Worm (Caenorhabditis elegans) whole organism, early embryonic: Measurements from ENCODE around the gene W03F9.4.

Experiments
- B0310.2 ChIP-seq: sonication (generic microtip); optimal IDR thresholded peaks from 2 replicates; lab custom pipeline; 2016; ENCODE audit warnings: mild to moderate bottlenecking, missing genetic modification characterization, missing compliant biosample characterization
- F13C5.2 ChIP-seq: sonication (generic microtip); optimal IDR thresholded peaks from 2 replicates; lab custom pipeline; 2017; ENCODE audit warnings: mild to moderate bottlenecking, missing genetic modification characterization, inconsistent platforms, missing compliant biosample characterization
- aly-1 ChIP-seq: sonication (generic microtip); optimal IDR thresholded peaks from 2 replicates; lab custom pipeline; 2016; ENCODE audit warnings: missing genetic modification characterization, missing compliant biosample characterization
- ama-1 ChIP-seq: fragments of 150-350 bp; optimal IDR thresholded peaks from 2 replicates; lab custom pipeline; 2014
- ceh-13 ChIP-seq: fragments of 200-800 bp; sonication (Bioruptor generic); optimal IDR thresholded peaks from 2 replicates; lab custom pipeline; 2018; ENCODE audit warnings: mild to moderate bottlenecking, missing genetic modification characterization, missing compliant biosample characterization
- ceh-36 ChIP-seq: sonication (generic microtip); optimal IDR thresholded peaks from 2 replicates; lab custom pipeline; 2016; ENCODE audit warnings: missing genetic modification characterization, inconsistent platforms, missing compliant biosample characterization
- ets-7 ChIP-seq: sonication (generic microtip); optimal IDR thresholded peaks from 2 replicates; lab custom pipeline; 2016; ENCODE audit warnings: missing genotype, missing genetic modification characterization, missing compliant biosample characterization
- flt-1 ChIP-seq: fragments of 200-800 bp; sonication (Bioruptor generic); IDR thresholded peaks from 2 replicates; pipeline ENCODE4 v1.3.6; 2022; ENCODE audit warnings: missing genetic modification characterization, missing compliant biosample characterization
- hmbx-1 ChIP-seq: sonication (generic microtip); optimal IDR thresholded peaks from 2 replicates; lab custom pipeline; 2016; ENCODE audit warnings: mild to moderate bottlenecking, missing genetic modification characterization, missing compliant biosample characterization
- hmg-4 ChIP-seq: fragments of 200-800 bp; sonication (Bioruptor generic); optimal IDR thresholded peaks from 2 replicates; lab custom pipeline; 2018; ENCODE audit warnings: mild to moderate bottlenecking, missing genetic modification characterization, missing compliant biosample characterization
- hnd-1 ChIP-seq: sonication (generic microtip); optimal IDR thresholded peaks from 2 replicates; lab custom pipeline; 2016; ENCODE audit warnings: missing genetic modification characterization, missing compliant biosample characterization
- pes-1 ChIP-seq: fragments of 200-800 bp; sonication (Bioruptor generic); IDR thresholded peaks from 2 replicates; pipeline ENCODE4 v1.3.6; 2022; ENCODE audit warnings: missing genetic modification reagents, missing genetic modification characterization, missing compliant biosample characterization
- scrt-1 ChIP-seq: fragments of 200-800 bp; sonication (Bioruptor generic); IDR thresholded peaks from 2 replicates; pipeline ENCODE4 v1.3.6; 2022; ENCODE audit warnings: missing genetic modification characterization, missing compliant biosample characterization
- sea-1 ChIP-seq: fragments of 200-800 bp; sonication (Bioruptor generic); conservative IDR thresholded peaks from 2 replicates; pipeline ENCODE4 v1.3.6; 2022; ENCODE audit warnings: missing genetic modification characterization, missing compliant biosample characterization
- tbx-11 ChIP-seq: fragments of 200-800 bp; sonication (Bioruptor generic); IDR thresholded peaks from 2 replicates; pipeline ENCODE4 v1.3.6; 2022; ENCODE audit warnings: missing genetic modification characterization, missing compliant biosample characterization
- tbx-37 ChIP-seq: fragments of 200-800 bp; sonication (Bioruptor generic); conservative IDR thresholded peaks from 2 replicates; pipeline ENCODE4 v1.3.6; 2022; ENCODE audit warnings: missing genetic modification reagents, missing genetic modification characterization, missing compliant biosample characterization
- tra-4 ChIP-seq: sonication (generic microtip); optimal IDR thresholded peaks from 2 replicates; lab custom pipeline; 2017; ENCODE audit warnings: missing genetic modification characterization, missing compliant biosample characterization

Gene W03F9.4

DNA sequence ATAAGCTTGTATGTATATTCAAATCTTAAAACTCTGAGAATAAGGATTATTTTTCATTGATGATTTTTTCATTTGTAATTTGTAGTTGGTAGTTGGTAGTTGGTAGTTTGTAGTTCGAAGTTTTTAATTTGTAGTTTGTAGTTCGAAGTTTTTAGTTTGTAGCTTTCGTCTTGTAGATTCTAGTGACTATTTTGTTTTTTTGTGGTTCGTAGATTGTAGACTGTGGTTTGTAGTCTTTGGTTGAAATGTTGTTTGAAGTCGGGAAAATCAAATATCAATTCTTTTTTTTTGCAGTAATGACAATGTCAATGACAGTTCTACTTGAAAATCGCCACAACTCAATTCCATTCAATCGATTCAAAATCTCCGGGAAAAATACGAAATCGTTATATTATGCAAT lies 5.5 kb downstream of the W03F9.4 start:
- TF ChIP-seq scrt-1 (GFP tag; lab: Robert Waterston, UW) (no peak), sea-1 (GFP tag; lab: Robert Waterston, UW) (no peak), hnd-1 (no peak), tra-4 (tag; lab: Kevin White, UChicago) (no peak), flt-1 (GFP tag; lab: Robert Waterston, UW) (no peak), tbx-11 (GFP tag; lab: Robert Waterston, UW) (no peak), ceh-36 (tag; lab: Kevin White, UChicago) (no peak), ama-1 (lab: Kevin White, UChicago) (no peak), ceh-13 (GFP tag; lab: Kevin White, UChicago) (no peak), hmg-4 (no peak), tbx-37 (no peak), B0310.2 (tag; lab: Kevin White, UChicago) (no peak), aly-1 (no peak), ets-7 (no peak), hmbx-1 (tag; lab: Kevin White, UChicago) (no peak), F13C5.2 (tag; lab: Kevin White, UChicago) (no peak), pes-1 (GFP tag; lab: Robert Waterston, UW) (no peak)

DNA sequence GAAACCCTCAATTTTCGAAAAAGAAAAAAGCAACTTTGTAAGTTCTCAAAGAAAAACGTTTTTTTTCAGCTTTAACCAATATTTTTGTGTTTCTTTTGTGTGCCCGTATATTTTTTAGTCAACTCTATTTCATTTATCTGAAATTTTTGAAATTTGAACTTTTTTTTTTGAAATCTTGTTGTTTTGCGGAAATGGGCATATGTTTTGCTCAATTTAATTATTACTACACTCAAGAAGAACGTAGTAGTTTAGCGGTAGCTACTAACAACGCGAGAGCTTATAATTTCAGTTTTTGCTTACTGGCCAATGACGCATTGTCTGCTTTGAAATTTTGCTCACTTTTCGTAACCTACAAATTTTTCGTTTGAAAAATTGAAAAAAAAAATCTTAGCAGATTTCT lies 6.4 kb downstream of the W03F9.4 start, which contains the start of gene srh-82:
srh-82 (plus strand) TSS at position 301 of the 400 bp plus-strand sequence.
- TF ChIP-seq tra-4 (tag; lab: Kevin White, UChicago) (no peak), scrt-1 (GFP tag; lab: Robert Waterston, UW) (no peak), tbx-11 (GFP tag; lab: Robert Waterston, UW) (no peak), F13C5.2 (tag; lab: Kevin White, UChicago) (no peak), hmg-4 (no peak), aly-1 (no peak), sea-1 (GFP tag; lab: Robert Waterston, UW) (no peak), ceh-36 (tag; lab: Kevin White, UChicago) (no peak), hmbx-1 (tag; lab: Kevin White, UChicago) (no peak)

DNA sequence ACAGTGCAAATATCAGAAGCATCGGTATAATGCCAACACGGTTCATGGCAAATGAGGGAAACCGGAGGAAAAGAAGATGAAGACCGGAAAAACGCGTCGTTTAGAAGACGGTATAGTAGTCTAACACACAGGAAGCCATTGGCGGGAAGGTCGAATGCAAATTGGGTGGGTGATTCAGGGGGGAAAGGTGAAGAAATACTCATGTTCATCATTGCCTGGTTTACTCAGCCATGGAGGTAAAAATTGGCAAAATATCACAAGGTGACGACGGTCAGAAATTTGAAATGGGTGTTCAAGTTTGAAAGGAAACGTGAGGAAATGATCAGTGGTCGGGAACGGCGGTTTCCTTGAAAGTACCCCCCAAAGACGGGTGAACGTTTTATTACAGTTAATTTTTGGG lies 9.9 kb downstream of the W03F9.4 start, which contains the start of gene W03F9.11:
W03F9.11 (minus strand) TSS at position 101 of the 400 bp plus-strand sequence.
- TF ChIP-seq B0310.2 (tag; lab: Kevin White, UChicago) (no peak), tbx-11 (GFP tag; lab: Robert Waterston, UW) (no peak), sea-1 (GFP tag; lab: Robert Waterston, UW) (no peak), ceh-36 (tag; lab: Kevin White, UChicago) (no peak), ceh-13 (GFP tag; lab: Kevin White, UChicago) (no peak), hnd-1 (no peak), aly-1 (no peak), tra-4 (tag; lab: Kevin White, UChicago) (no peak), scrt-1 (GFP tag; lab: Robert Waterston, UW) (no peak), hmg-4 (no peak), hmbx-1 (tag; lab: Kevin White, UChicago) (no peak), flt-1 (GFP tag; lab: Robert Waterston, UW) (no peak), F13C5.2 (tag; lab: Kevin White, UChicago) (no peak), tbx-37 (no peak), pes-1 (GFP tag; lab: Robert Waterston, UW) (no peak)

DNA sequence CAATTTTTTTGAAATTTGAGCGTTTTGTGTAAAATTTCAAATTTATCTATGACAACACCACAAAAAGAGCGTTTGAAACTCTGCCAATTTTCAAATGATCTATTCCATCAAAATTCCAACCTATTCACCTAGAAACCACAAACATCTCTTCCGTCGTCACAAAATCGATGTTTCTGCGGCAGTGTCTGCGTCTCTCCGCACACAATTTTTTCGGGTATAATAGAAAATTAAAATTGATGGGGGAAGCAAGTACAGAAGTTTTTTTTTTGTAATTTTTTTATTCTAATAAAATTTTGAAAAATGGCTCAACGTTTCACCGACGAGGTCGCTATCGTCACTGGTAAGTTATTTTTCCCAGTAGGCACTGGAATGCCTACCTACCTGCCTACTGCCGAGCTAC lies 12.6 kb downstream of the W03F9.4 start, which contains the start of gene W03F9.9:
W03F9.9 (plus strand) TSS at position 301 of the 400 bp plus-strand sequence.
- TF ChIP-seq F13C5.2 (tag; lab: Kevin White, UChicago) = no peak
- no peak for TF ChIP-seq hnd-1
- no peak for TF ChIP-seq scrt-1 (GFP tag; lab: Robert Waterston, UW)
- no peak for TF ChIP-seq sea-1 (GFP tag; lab: Robert Waterston, UW)
- TF ChIP-seq aly-1 = no peak
- no peak for TF ChIP-seq pes-1 (GFP tag; lab: Robert Waterston, UW)
- no peak for TF ChIP-seq tbx-11 (GFP tag; lab: Robert Waterston, UW)
- TF ChIP-seq hmbx-1 (tag; lab: Kevin White, UChicago) = no peak
- no peak for TF ChIP-seq B0310.2 (tag; lab: Kevin White, UChicago)
- no peak for TF ChIP-seq hmg-4
- TF ChIP-seq tra-4 (tag; lab: Kevin White, UChicago) = no peak
- no peak for TF ChIP-seq ama-1 (lab: Kevin White, UChicago)
- TF ChIP-seq ceh-13 (GFP tag; lab: Kevin White, UChicago) = no peak
- TF ChIP-seq tbx-37 = no peak
- no peak for TF ChIP-seq ceh-36 (tag; lab: Kevin White, UChicago)
- no peak for TF ChIP-seq flt-1 (GFP tag; lab: Robert Waterston, UW)
- TF ChIP-seq ets-7 = no peak

- TF ChIP-seq B0310.2 (tag; lab: Kevin White, UChicago) (no peak), scrt-1 (GFP tag; lab: Robert Waterston, UW) (no peak), hmbx-1 (tag; lab: Kevin White, UChicago) (no peak), hnd-1 (no peak), pes-1 (GFP tag; lab: Robert Waterston, UW) (no peak), F13C5.2 (tag; lab: Kevin White, UChicago) (no peak)
These were observed 13.5 kb downstream of the W03F9.4 start for ce11 chrV:137667-138066.

DNA sequence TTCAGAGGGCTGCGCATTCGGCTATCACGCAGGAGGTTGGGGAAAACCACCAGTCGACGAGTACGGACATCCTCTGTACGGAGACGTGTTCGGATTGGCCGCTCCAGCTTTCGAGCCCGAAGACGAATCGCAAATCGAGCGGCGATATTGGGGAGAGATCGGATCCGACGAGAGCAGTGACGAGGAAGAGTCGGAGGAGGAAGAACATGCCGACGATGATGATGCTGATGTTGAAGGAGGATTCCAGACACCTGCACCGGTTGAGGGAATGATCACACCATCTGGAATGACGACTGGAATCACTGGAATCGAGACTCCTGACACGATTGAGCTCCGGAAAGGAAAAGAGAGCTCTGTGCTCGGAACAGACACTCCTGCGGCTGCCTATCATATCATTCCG lies 21.0 kb downstream of the W03F9.4 start:
- TF ChIP-seq ets-7 (no peak), B0310.2 (tag; lab: Kevin White, UChicago) (no peak), sea-1 (GFP tag; lab: Robert Waterston, UW) (no peak), tbx-37 (no peak), F13C5.2 (tag; lab: Kevin White, UChicago) (no peak), tbx-11 (GFP tag; lab: Robert Waterston, UW) (no peak), hmbx-1 (tag; lab: Kevin White, UChicago) (no peak), flt-1 (GFP tag; lab: Robert Waterston, UW) (no peak), ceh-13 (GFP tag; lab: Kevin White, UChicago) (no peak), tra-4 (tag; lab: Kevin White, UChicago) (no peak), scrt-1 (GFP tag; lab: Robert Waterston, UW) (no peak), hnd-1 (no peak), hmg-4 (no peak), pes-1 (GFP tag; lab: Robert Waterston, UW) (no peak), ceh-36 (tag; lab: Kevin White, UChicago) (no peak), ama-1 (lab: Kevin White, UChicago) (no peak), aly-1 (no peak)

DNA sequence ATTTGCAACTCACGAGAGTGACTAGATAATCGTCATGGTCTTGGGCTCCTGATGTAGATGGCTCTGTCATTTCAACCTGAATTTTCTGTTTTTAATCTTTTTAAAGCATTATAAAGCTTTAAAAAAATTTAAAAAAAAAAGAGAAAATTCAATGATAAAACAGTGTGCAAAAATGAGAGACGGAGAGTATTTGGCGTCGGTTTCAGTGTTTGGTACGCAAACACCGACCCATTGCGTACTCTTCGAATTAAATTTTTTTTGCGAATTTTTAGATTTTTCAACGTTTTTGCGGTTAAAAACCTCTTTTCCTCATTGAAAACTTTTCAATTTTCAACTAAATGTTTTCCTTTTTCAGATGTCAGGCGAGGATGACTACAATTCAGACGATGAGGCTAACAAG lies 23.3 kb downstream of the W03F9.4 start, which contains the start of the genes W03F9.2 and sftb-2:
W03F9.2 (minus strand) TSS at position 153 of the 400 bp plus-strand sequence.
sftb-2 (plus strand) TSS at position 356 of the 400 bp plus-strand sequence.
- TF ChIP-seq F13C5.2 (tag; lab: Kevin White, UChicago) (no peak), ceh-36 (tag; lab: Kevin White, UChicago) (no peak), flt-1 (GFP tag; lab: Robert Waterston, UW) (no peak), pes-1 (GFP tag; lab: Robert Waterston, UW) (no peak), hmg-4 (no peak), hmbx-1 (tag; lab: Kevin White, UChicago) (no peak), ets-7 (no peak)
